Worm (Caenorhabditis elegans): Measurements from ENCODE around the gene pxl-1.

DNA sequence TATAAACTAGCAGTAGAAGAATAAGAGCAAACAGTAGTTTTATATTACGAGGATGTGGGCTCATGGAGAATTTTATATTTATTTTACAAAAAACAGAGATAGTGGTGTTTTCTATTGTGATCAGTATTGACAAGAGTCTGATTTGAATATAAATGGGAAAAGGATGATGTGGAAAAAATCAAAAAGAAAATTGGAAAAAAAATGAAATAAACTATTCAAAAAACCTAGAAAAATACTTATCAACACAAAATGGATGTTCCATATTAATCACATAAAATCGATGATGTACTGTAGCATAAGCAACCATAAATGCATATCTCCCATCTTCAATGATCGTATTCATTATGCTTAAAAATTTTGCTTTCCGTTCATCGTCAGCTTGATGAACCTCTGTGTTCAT, 8.9 kb downstream of the pxl-1 start, which contains the start of gene C28H8.7:
- TF ChIP-seq ama-1 (optimal IDR thresholded peaks at IDR 0.05) (no peak), ama-1 (GFP tag; optimal IDR thresholded peaks at IDR 0.05) (no peak), F37B4.10 (GFP tag; IDR thresholded peaks at IDR 0.05) (no peak), mes-4 (tag; optimal IDR thresholded peaks at IDR 0.05) (no peak), snpc-3.4 (tag; optimal IDR thresholded peaks at IDR 0.05) (no peak), ets-4 (GFP tag; optimal IDR thresholded peaks at IDR 0.05) (no peak), F49E8.2 (tag; optimal IDR thresholded peaks at IDR 0.05; ENCODE audit: insufficient read depth) (no peak)

Measured in whole organism, young adult.